Fruit fly (Drosophila melanogaster) whole organism, embryonic: ENCODE results near the gene CG7352.

Experiments used
- CG31365 ChIP-seq: fragments of 200-800 bp; sonication (Bioruptor generic); optimal IDR thresholded peaks from 2 replicates; lab custom pipeline; 2018; ENCODE audit warnings: missing biosample characterization, mild to moderate bottlenecking, missing genetic modification characterization
- HLH54F ChIP-seq: fragments of 200-800 bp; sonication (Bioruptor generic); optimal IDR thresholded peaks from 3 replicates; lab custom pipeline; 2016; ENCODE audit warnings: missing biosample characterization, missing genetic modification characterization
- Ssrp ChIP-seq: fragments of 200-800 bp; sonication (Bioruptor generic); optimal IDR thresholded peaks from 2 replicates; lab custom pipeline; 2018; ENCODE audit warnings: missing biosample characterization, mild to moderate bottlenecking, missing genetic modification characterization, moderate library complexity
- Stat92E ChIP-seq, 3 experiments: fragments of >200 bp in 2 of 3; fragments of 200-800 bp in 1 of 3; sonication (Bioruptor generic) in 1 of 3; optimal IDR thresholded peaks; 2 replicates each; lab custom pipeline; 2017 to 2019; ENCODE audit warnings: missing biosample characterization in 3 of 3, missing genetic modification characterization in 3 of 3, mild to moderate bottlenecking in 1 of 3, moderate library complexity in 1 of 3

DNA sequence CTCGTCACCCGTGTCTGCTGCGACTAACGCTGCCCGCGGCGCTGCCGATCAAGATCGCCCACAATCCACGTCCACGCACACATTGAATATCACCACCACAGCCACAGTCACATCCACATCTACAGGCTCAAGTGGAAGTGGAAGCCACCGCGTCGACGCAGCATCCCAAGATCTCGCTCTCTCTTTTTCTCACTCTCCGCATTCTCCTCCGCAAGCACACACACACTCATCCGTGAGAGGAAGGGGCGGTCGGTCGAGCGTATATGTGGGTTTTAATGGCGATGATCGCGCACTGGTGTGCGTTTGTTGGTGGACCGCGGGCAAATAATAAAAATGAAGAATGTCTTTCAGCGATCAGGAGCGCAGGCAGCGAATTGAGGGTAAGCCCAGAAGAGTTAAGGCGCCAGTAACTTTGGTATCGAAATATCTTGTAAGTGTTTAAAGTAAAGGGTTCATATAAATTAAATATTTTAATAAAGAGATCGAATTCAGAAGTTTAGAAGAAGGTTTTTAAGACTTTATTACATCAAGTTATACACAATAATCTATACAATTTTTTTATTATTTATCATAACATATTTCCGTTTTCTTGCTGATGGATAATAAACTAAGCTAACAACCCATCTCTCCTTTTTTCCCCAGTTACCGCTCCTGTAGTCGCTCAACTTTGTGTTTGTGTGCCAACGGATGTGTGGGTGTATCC is 13.5 kb upstream of the CG7352 start, which contains the start of gene Poxm:
- peak; percentile 96 for TF ChIP-seq Ssrp (tag; lab: Kevin White, UChicago)
- TF ChIP-seq CG31365 (tag; lab: Kevin White, UChicago) = no peak
- peak; percentile 41 for TF ChIP-seq HLH54F (GFP tag; lab: Kevin White, UChicago)
- TF ChIP-seq Stat92E (GFP tag; optimal IDR thresholded peaks at IDR 0.05; lab: Kevin White, UChicago) = peak in 1 of 3 experiments; percentile 88
